Worm (Caenorhabditis elegans): ENCODE data around the gene Y97E10AL.1.

The Y97E10AL.1 gene

ce11 chrV:8000929-8001513 is 15.1 kb downstream of the Y97E10AL.1 start, which contains the start of gene Y97E10AR.1 (continued):
- TF ChIP-seq mep-1 (tag; optimal IDR thresholded peaks at IDR 0.05) = peak; percentile 84
- no peak for TF ChIP-seq zag-1 (tag; optimal IDR thresholded peaks at IDR 0.05)
- peak; percentile 56; the same call in 1 of the 2 replicates for TF ChIP-seq pha-4 (GFP tag; IDR thresholded peaks at IDR 0.05)
- peak; percentile 39 for TF ChIP-seq pha-4 (tag; optimal IDR thresholded peaks at IDR 0.05)
- no peak for TF ChIP-seq aly-2 (tag; optimal IDR thresholded peaks at IDR 0.05)
- no peak for TF ChIP-seq arid-1 (GFP tag; conservative IDR thresholded peaks at IDR 0.05)
- no peak for TF ChIP-seq Y48G9A.11 (GFP tag; IDR thresholded peaks at IDR 0.05)
- TF ChIP-seq rbr-2 (tag; optimal IDR thresholded peaks at IDR 0.05) = no peak
- TF ChIP-seq daf-8 (GFP tag; IDR thresholded peaks at IDR 0.05) = no peak
- peak in 1 of 2 experiments; percentile 99 for TF ChIP-seq unc-62 (GFP tag; optimal IDR thresholded peaks at IDR 0.05 in 1 of 2)
- peak; percentile 37 for TF ChIP-seq unc-62 (tag; optimal IDR thresholded peaks at IDR 0.05)
- peak; percentile 40; the same call in 1 of the 2 replicates for TF ChIP-seq madf-9 (GFP tag; conservative IDR thresholded peaks at IDR 0.05)
- no peak for TF ChIP-seq ztf-11 (tag; optimal IDR thresholded peaks at IDR 0.05)
- TF ChIP-seq lsy-2 (tag; optimal IDR thresholded peaks at IDR 0.05) = peak; percentile 29 to 79
- no peak for TF ChIP-seq lin-1 (GFP tag; IDR thresholded peaks at IDR 0.05)
- TF ChIP-seq zip-2 (tag; optimal IDR thresholded peaks at IDR 0.05) = no peak
- TF ChIP-seq set-16 (GFP tag; IDR thresholded peaks at IDR 0.05) = no peak
- no peak for TF ChIP-seq egl-43 (GFP tag; IDR thresholded peaks at IDR 0.05)
- no peak for TF ChIP-seq ceh-28 (tag; optimal IDR thresholded peaks at IDR 0.05)
- TF ChIP-seq ceh-62 (tag; optimal IDR thresholded peaks at IDR 0.05) = no peak
- TF ChIP-seq php-3 (GFP tag; IDR thresholded peaks at IDR 0.05) = no peak
- TF ChIP-seq mxl-2 (GFP tag; conservative IDR thresholded peaks at IDR 0.05) = 0 out of 2 replicates have a peak, but pooled peaks have one; percentile 42
- TF ChIP-seq unc-130 (GFP tag; optimal IDR thresholded peaks at IDR 0.05) = no peak
- TF ChIP-seq vab-7 (GFP tag; IDR thresholded peaks at IDR 0.05) = no peak
- peak; percentile 86 for TF ChIP-seq nhr-48 (tag; optimal IDR thresholded peaks at IDR 0.05)
- peak; percentile 63 for TF ChIP-seq pqm-1 (tag; optimal IDR thresholded peaks at IDR 0.05)
- TF ChIP-seq D1046.2 (GFP tag; IDR thresholded peaks at IDR 0.05) = no peak
- no peak for TF ChIP-seq zip-11 (GFP tag; IDR thresholded peaks at IDR 0.05)
- no peak for TF ChIP-seq spr-1 (tag; optimal IDR thresholded peaks at IDR 0.05)
- no peak for TF ChIP-seq lin-29 (GFP tag; IDR thresholded peaks at IDR 0.05)
- TF ChIP-seq nhr-41 (GFP tag; IDR thresholded peaks at IDR 0.05) = peak; percentile 9; the same call in 1 of the 2 replicates
- TF ChIP-seq tra-1 (GFP tag; IDR thresholded peaks at IDR 0.05) = 0 out of 2 replicates have a peak, but pooled peaks have one; percentile 28
- no peak for TF ChIP-seq nhr-102 (tag; optimal IDR thresholded peaks at IDR 0.05)
- TF ChIP-seq hif-1 (tag; optimal IDR thresholded peaks at IDR 0.05) = peak in 1 of 2 experiments; percentile 78
- peak; percentile 85 for TF ChIP-seq nhr-28 (tag; optimal IDR thresholded peaks at IDR 0.05)
- TF ChIP-seq dmd-6 (GFP tag; IDR thresholded peaks at IDR 0.05) = peak; percentile 94
- peak; percentile 95 for TF ChIP-seq hlh-30 (tag; optimal IDR thresholded peaks at IDR 0.05; ENCODE audit: insufficient read depth)
- no peak for TF ChIP-seq ceh-44 (GFP tag; IDR thresholded peaks at IDR 0.05)
- no peak for TF ChIP-seq ceh-32 (tag; optimal IDR thresholded peaks at IDR 0.05; ENCODE audit: poor library complexity)
- TF ChIP-seq ceh-82 (tag; optimal IDR thresholded peaks at IDR 0.05) = no peak
- TF ChIP-seq nhr-11 (tag; optimal IDR thresholded peaks at IDR 0.05) = peak; percentile 58
- no peak for TF ChIP-seq nhr-111 (GFP tag; optimal IDR thresholded peaks at IDR 0.05)

- TF ChIP-seq lin-39 (tag; optimal IDR thresholded peaks at IDR 0.05) = no peak
- no peak for TF ChIP-seq snpc-1.2 (GFP tag; IDR thresholded peaks at IDR 0.05)
- TF ChIP-seq dmd-6 (GFP tag; IDR thresholded peaks at IDR 0.05) = no peak
- no peak for TF ChIP-seq nhr-237 (tag; optimal IDR thresholded peaks at IDR 0.05)
- TF ChIP-seq R02D3.7 (tag; optimal IDR thresholded peaks at IDR 0.05) = no peak
- no peak for TF ChIP-seq mdt-29 (GFP tag; IDR thresholded peaks at IDR 0.05)
- no peak for TF ChIP-seq vab-7 (GFP tag; IDR thresholded peaks at IDR 0.05)
- no peak for TF ChIP-seq Y48G9A.11 (GFP tag; IDR thresholded peaks at IDR 0.05)
- no peak for TF ChIP-seq zip-11 (GFP tag; IDR thresholded peaks at IDR 0.05)
- TF ChIP-seq hlh-11 (tag; optimal IDR thresholded peaks at IDR 0.05) = no peak
- TF ChIP-seq aha-1 (tag) = no peak
- TF ChIP-seq dve-1 (tag; optimal IDR thresholded peaks at IDR 0.05; ENCODE audit: insufficient read depth) = no peak
- no peak for TF ChIP-seq hmg-1.1 (GFP tag; IDR thresholded peaks at IDR 0.05)
- no peak for TF ChIP-seq ctbp-1 (GFP tag; IDR thresholded peaks at IDR 0.05)
- TF ChIP-seq Y75B8A.6 (GFP tag; IDR thresholded peaks at IDR 0.05) = no peak
- TF ChIP-seq lin-29 (GFP tag; IDR thresholded peaks at IDR 0.05) = no peak
Measured at ce11 chrV:8005000-8005399, 19.0 kb downstream of the Y97E10AL.1 start, which contains the start of gene Y97E10AR.8. Gene Y97E10AR.8 (plus strand): TSS chrV:8005300.

Data from whole organism, L4 larva.